Fruit fly (Drosophila melanogaster) whole organism, pupa: Measurements from ENCODE around the gene Cad74A.

Experiments used
- CG13204 ChIP-seq: fragments of 200-800 bp; sonication (Bioruptor generic); optimal IDR thresholded peaks from 2 replicates; lab custom pipeline; 2018; ENCODE audit warnings: missing biosample characterization, mild to moderate bottlenecking, missing genetic modification characterization, moderate library complexity
- CG15710 ChIP-seq: fragments of 200-800 bp; sonication (Bioruptor generic); optimal IDR thresholded peaks from 2 replicates; lab custom pipeline; 2018; ENCODE audit warnings: missing biosample characterization, mild to moderate bottlenecking, missing genetic modification characterization, moderate library complexity
- CG8159 ChIP-seq: fragments of 200-800 bp; sonication (Bioruptor generic); optimal IDR thresholded peaks from 3 replicates; lab custom pipeline; 2018; ENCODE audit warnings: missing biosample characterization, mild to moderate bottlenecking, missing genetic modification characterization, moderate library complexity
- CG8301 ChIP-seq: fragments of 200-800 bp; sonication (Bioruptor generic); optimal IDR thresholded peaks from 2 replicates; lab custom pipeline; 2018; ENCODE audit warnings: missing biosample characterization, mild to moderate bottlenecking, missing genetic modification characterization
- CG9948 ChIP-seq: fragments of 200-800 bp; sonication (Bioruptor generic); optimal IDR thresholded peaks from 2 replicates; lab custom pipeline; 2018; ENCODE audit warnings: missing biosample characterization, mild to moderate bottlenecking, missing genetic modification characterization, moderate library complexity
- EcR ChIP-seq: fragments of 200-800 bp; sonication (Bioruptor generic); optimal IDR thresholded peaks from 3 replicates; lab custom pipeline; 2019; ENCODE audit warnings: missing biosample characterization, missing genetic modification characterization, mild to moderate bottlenecking, moderate library complexity, missing genetic modification reagents
- Ets98B ChIP-seq: fragments of 200-800 bp; sonication (Bioruptor generic); IDR thresholded peaks from 2 replicates; pipeline ENCODE4 v1.3.6; 2022; ENCODE audit warnings: missing biosample characterization, missing genetic modification characterization
- Pif1B ChIP-seq: fragments of 200-800 bp; sonication (Bioruptor generic); optimal IDR thresholded peaks from 3 replicates; lab custom pipeline; 2016; ENCODE audit warnings: missing biosample characterization, missing genetic modification characterization
- Snoo ChIP-seq: fragments of 200-800 bp; sonication (Bioruptor generic); optimal IDR thresholded peaks from 3 replicates; lab custom pipeline; 2017; ENCODE audit warnings: missing biosample characterization, mild to moderate bottlenecking, missing genetic modification characterization, inconsistent platforms
- fd96Ca ChIP-seq: fragments of 200-800 bp; sonication (Bioruptor generic); IDR thresholded peaks from 3 replicates; pipeline ENCODE4 v1.3.6; 2022; ENCODE audit warnings: missing biosample characterization, missing genetic modification characterization
- gl ChIP-seq: fragments of 200-800 bp; sonication (Bioruptor generic); optimal IDR thresholded peaks from 2 replicates; lab custom pipeline; 2018; ENCODE audit warnings: missing biosample characterization, mild to moderate bottlenecking, missing genetic modification characterization
- rn ChIP-seq: fragments of 200-800 bp; sonication (Bioruptor generic); IDR thresholded peaks from 2 replicates; pipeline ENCODE4 v1.3.6; 2022; ENCODE audit warnings: missing biosample characterization, missing genetic modification characterization

DNA sequence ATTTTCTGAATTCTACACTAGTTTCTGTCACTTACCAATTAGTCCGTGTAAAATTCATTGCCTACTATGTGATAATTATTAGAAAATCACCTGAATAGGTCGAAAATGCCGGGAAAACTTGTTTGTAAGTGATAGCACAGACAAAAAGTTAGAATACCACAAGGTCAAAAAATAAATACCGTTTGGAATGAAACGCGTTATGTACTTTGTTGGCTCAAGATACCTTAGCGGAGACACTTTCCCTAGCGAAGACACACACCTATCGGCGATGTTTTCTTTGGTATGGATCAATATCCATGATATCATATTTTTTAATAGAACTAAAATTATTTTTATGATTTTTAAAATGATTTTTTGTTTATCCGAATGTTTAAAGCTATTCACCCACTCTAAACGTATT is 40.2 kb downstream of the Cad74A start, which contains the start of gene CG6479:
- TF ChIP-seq CG13204 (GFP tag; lab: Kevin White, UChicago) (no peak), gl (no peak), fd96Ca (GFP tag; lab: Robert Waterston, UW) (no peak), CG8301 (tag; lab: Kevin White, UChicago) (no peak), CG9948 (tag; lab: Kevin White, UChicago) (no peak), rn (GFP tag; lab: Robert Waterston, UW) (no peak), CG15710 (tag; lab: Kevin White, UChicago) (no peak), EcR (GFP tag; lab: Kevin White, UChicago) (no peak), Snoo (no peak), CG8159 (tag; lab: Kevin White, UChicago) (no peak), Pif1B (GFP tag; lab: Kevin White, UChicago) (no peak), Ets98B (GFP tag; lab: Robert Waterston, UW) (no peak)
